Fruit fly (Drosophila melanogaster) whole organism, prepupa: Measurements from ENCODE around the gene Sfp24Bc.

ENCODE experiments used
- Blimp-1 ChIP-seq: fragments of 200-800 bp; sonication (Bioruptor generic); optimal IDR thresholded peaks from 3 replicates; lab custom pipeline; 2017; ENCODE audit warnings: missing biosample characterization, missing genetic modification characterization, mild to moderate bottlenecking, moderate library complexity, missing genetic modification reagents
- CG10669 ChIP-seq: fragments of 200-800 bp; sonication (Bioruptor generic); optimal IDR thresholded peaks from 3 replicates; lab custom pipeline; 2018; ENCODE audit warnings: missing biosample characterization, mild to moderate bottlenecking, missing genetic modification characterization, moderate library complexity
- CG11294 ChIP-seq: fragments of 200-800 bp; sonication (Bioruptor generic); IDR thresholded peaks from 2 replicates; pipeline ENCODE4 v1.3.6; 2022; ENCODE audit warnings: missing biosample characterization, missing genetic modification characterization
- CG11762 ChIP-seq: fragments of 200-800 bp; sonication (Bioruptor generic); optimal IDR thresholded peaks from 3 replicates; lab custom pipeline; 2016; ENCODE audit warnings: missing biosample characterization, missing genetic modification characterization; ENCODE audit not compliant: insufficient read depth
- CG11902 ChIP-seq: fragments of 200-800 bp; sonication (Bioruptor generic); optimal IDR thresholded peaks from 3 replicates; lab custom pipeline; 2016; ENCODE audit warnings: missing biosample characterization, missing genetic modification characterization
- CG15336 ChIP-seq: fragments of 200-800 bp; sonication (Bioruptor generic); IDR thresholded peaks from 2 replicates; pipeline ENCODE4 v1.3.6; 2022; ENCODE audit warnings: missing biosample characterization, missing genetic modification characterization
- CG16779 ChIP-seq: fragments of 200-800 bp; sonication (Bioruptor generic); optimal IDR thresholded peaks from 3 replicates; lab custom pipeline; 2017; ENCODE audit warnings: missing biosample characterization, mild to moderate bottlenecking, missing genetic modification characterization
- CG3032 ChIP-seq: fragments of 200-800 bp; optimal IDR thresholded peaks from 2 replicates; lab custom pipeline; 2019; ENCODE audit warnings: missing biosample characterization, mild to moderate bottlenecking, missing genetic modification characterization, moderate library complexity
- CG31627 ChIP-seq: fragments of 200-800 bp; sonication (Bioruptor generic); optimal IDR thresholded peaks from 3 replicates; lab custom pipeline; 2016; ENCODE audit warnings: missing biosample characterization, missing genetic modification characterization
- CG32006 ChIP-seq: fragments of 200-800 bp; sonication (Bioruptor generic); optimal IDR thresholded peaks from 3 replicates; lab custom pipeline; 2017; ENCODE audit warnings: missing biosample characterization, mild to moderate bottlenecking, missing genetic modification characterization
- CG3919 ChIP-seq: fragments of 200-800 bp; sonication (Bioruptor generic); optimal IDR thresholded peaks from 3 replicates; lab custom pipeline; 2016; ENCODE audit warnings: missing biosample characterization, missing genetic modification characterization
- CG4318 ChIP-seq: fragments of 200-800 bp; sonication (Bioruptor generic); optimal IDR thresholded peaks from 3 replicates; lab custom pipeline; 2017; ENCODE audit warnings: missing biosample characterization, mild to moderate bottlenecking, missing genetic modification characterization
- CG6276 ChIP-seq: fragments of 200-800 bp; sonication (Bioruptor generic); optimal IDR thresholded peaks from 2 replicates; lab custom pipeline; 2017; ENCODE audit warnings: missing biosample characterization, mild to moderate bottlenecking, missing genetic modification characterization
- CG6792 ChIP-seq: fragments of 200-800 bp; sonication (Bioruptor generic); optimal IDR thresholded peaks from 3 replicates; lab custom pipeline; 2016; ENCODE audit warnings: missing biosample characterization, missing genetic modification characterization
- CG6808 ChIP-seq: fragments of 200-800 bp; sonication (Bioruptor generic); optimal IDR thresholded peaks from 3 replicates; lab custom pipeline; 2017; ENCODE audit warnings: missing biosample characterization, missing genetic modification characterization, mild to moderate bottlenecking, moderate library complexity, missing genetic modification reagents
- CG8632 ChIP-seq: fragments of 200-800 bp; sonication (Bioruptor generic); optimal IDR thresholded peaks from 3 replicates; lab custom pipeline; 2016; ENCODE audit warnings: missing biosample characterization, missing genetic modification characterization
- Eip75B ChIP-seq: fragments of 200-800 bp; sonication (Bioruptor generic); optimal IDR thresholded peaks from 3 replicates; lab custom pipeline; 2016; ENCODE audit warnings: missing biosample characterization, missing genetic modification characterization
- Eip78C ChIP-seq: fragments of 200-800 bp; sonication (Bioruptor generic); peaks from one replicate; lab custom pipeline; 2016; ENCODE audit warnings: missing biosample characterization, missing genetic modification characterization
- Ets21C ChIP-seq: fragments of 200-800 bp; sonication (Bioruptor generic); optimal IDR thresholded peaks from 3 replicates; lab custom pipeline; 2016; ENCODE audit warnings: missing biosample characterization, missing genetic modification characterization
- Gug ChIP-seq: fragments of 200-800 bp; sonication (Bioruptor generic); IDR thresholded peaks from 2 replicates; pipeline ENCODE4 v1.3.6; 2022; ENCODE audit warnings: missing biosample characterization, missing genetic modification characterization
- Hr4 ChIP-seq: fragments of 200-800 bp; sonication (Bioruptor generic); optimal IDR thresholded peaks from 3 replicates; lab custom pipeline; 2016; ENCODE audit warnings: missing biosample characterization, missing genetic modification characterization
- Lpt ChIP-seq: fragments of 200-800 bp; sonication (Bioruptor generic); optimal IDR thresholded peaks from 3 replicates; lab custom pipeline; 2016; ENCODE audit warnings: missing biosample characterization, missing genetic modification characterization
- Met ChIP-seq: fragments of 200-800 bp; sonication (Bioruptor generic); optimal IDR thresholded peaks from 3 replicates; lab custom pipeline; 2016; ENCODE audit warnings: missing biosample characterization, missing genetic modification characterization
- OdsH ChIP-seq: fragments of 200-800 bp; sonication (Bioruptor generic); optimal IDR thresholded peaks from 3 replicates; lab custom pipeline; 2016; ENCODE audit warnings: missing biosample characterization, missing genetic modification characterization
- Smox ChIP-seq: fragments of 200-800 bp; sonication (Bioruptor generic); optimal IDR thresholded peaks from 3 replicates; lab custom pipeline; 2016; ENCODE audit warnings: missing biosample characterization, missing genetic modification characterization
- Sox102F ChIP-seq: fragments of 200-800 bp; sonication (Bioruptor generic); optimal IDR thresholded peaks from 2 replicates; lab custom pipeline; 2016; ENCODE audit warnings: missing biosample characterization, mild to moderate bottlenecking, missing genetic modification characterization
- Sox14 ChIP-seq: fragments of 200-800 bp; sonication (Bioruptor generic); optimal IDR thresholded peaks from 3 replicates; lab custom pipeline; 2016; ENCODE audit warnings: missing biosample characterization, missing genetic modification characterization
- Sox15 ChIP-seq: fragments of 200-800 bp; sonication (Bioruptor generic); optimal IDR thresholded peaks from 3 replicates; lab custom pipeline; 2016; ENCODE audit warnings: missing biosample characterization, missing genetic modification characterization
- acj6 ChIP-seq: fragments of 200-800 bp; sonication (Bioruptor generic); optimal IDR thresholded peaks from 3 replicates; lab custom pipeline; 2016; ENCODE audit warnings: missing biosample characterization, missing genetic modification characterization
- cyc ChIP-seq: fragments of 200-800 bp; sonication (Bioruptor generic); optimal IDR thresholded peaks from 3 replicates; lab custom pipeline; 2016; ENCODE audit warnings: missing biosample characterization, missing genetic modification characterization
- dac ChIP-seq: fragments of 200-800 bp; sonication (Bioruptor generic); optimal IDR thresholded peaks from 2 replicates; lab custom pipeline; 2017; ENCODE audit warnings: missing biosample characterization, mild to moderate bottlenecking, missing genetic modification characterization
- dsx ChIP-seq: fragments of 200-800 bp; optimal IDR thresholded peaks from 3 replicates; lab custom pipeline; 2019; ENCODE audit warnings: missing biosample characterization, mild to moderate bottlenecking, missing genetic modification characterization, moderate library complexity; ENCODE audit not compliant: poor library complexity, severe bottlenecking
- eg ChIP-seq: fragments of 200-800 bp; sonication (Bioruptor generic); IDR thresholded peaks from 3 replicates; pipeline ENCODE4 v1.3.6; 2022; ENCODE audit warnings: missing biosample characterization, missing genetic modification characterization
- esn ChIP-seq: fragments of 200-800 bp; sonication (Bioruptor generic); optimal IDR thresholded peaks from 2 replicates; lab custom pipeline; 2016; ENCODE audit warnings: missing biosample characterization, mild to moderate bottlenecking, missing genetic modification characterization, moderate library complexity
- fd59A ChIP-seq: fragments of 200-800 bp; sonication (Bioruptor generic); optimal IDR thresholded peaks from 2 replicates; lab custom pipeline; 2017; ENCODE audit warnings: missing biosample characterization, mild to moderate bottlenecking, missing genetic modification characterization, missing genetic modification reagents
- fd85E ChIP-seq: fragments of 200-800 bp; sonication (Bioruptor generic); optimal IDR thresholded peaks from 3 replicates; lab custom pipeline; 2016; ENCODE audit warnings: missing biosample characterization, missing genetic modification characterization
- fkh ChIP-seq: fragments of 200-800 bp; sonication (Bioruptor generic); optimal IDR thresholded peaks from 3 replicates; lab custom pipeline; 2017; ENCODE audit warnings: missing biosample characterization, mild to moderate bottlenecking, missing genetic modification characterization, moderate library complexity
- net ChIP-seq: fragments of 200-800 bp; sonication (Bioruptor generic); optimal IDR thresholded peaks from 3 replicates; lab custom pipeline; 2016; ENCODE audit warnings: missing biosample characterization, missing genetic modification characterization
- pdm3 ChIP-seq: fragments of 200-800 bp; sonication (Bioruptor generic); optimal IDR thresholded peaks from 3 replicates; lab custom pipeline; 2016; ENCODE audit warnings: missing biosample characterization, missing genetic modification characterization
- spab ChIP-seq: fragments of 200-800 bp; sonication (Bioruptor generic); optimal IDR thresholded peaks from 2 replicates; lab custom pipeline; 2017; ENCODE audit warnings: missing biosample characterization, mild to moderate bottlenecking, missing genetic modification characterization, missing genetic modification reagents
- ss ChIP-seq, 2 experiments: fragments of 200-800 bp; sonication (Bioruptor generic); optimal IDR thresholded peaks; 2 replicates in 1 of 2; 3 replicates in 1 of 2; lab custom pipeline; 2017 to 2018; ENCODE audit warnings: mild to moderate bottlenecking in 2 of 2, missing biosample characterization in 2 of 2, missing genetic modification characterization in 2 of 2, moderate library complexity in 1 of 2
- svp ChIP-seq: fragments of 200-800 bp; sonication (Bioruptor generic); peaks from one replicate; lab custom pipeline; 2016; ENCODE audit warnings: missing biosample characterization, missing genetic modification characterization
- topi ChIP-seq: fragments of 200-800 bp; sonication (Bioruptor generic); optimal IDR thresholded peaks from 3 replicates; lab custom pipeline; 2016; ENCODE audit warnings: missing biosample characterization, missing genetic modification characterization

Sfp24Bc gene

DNA sequence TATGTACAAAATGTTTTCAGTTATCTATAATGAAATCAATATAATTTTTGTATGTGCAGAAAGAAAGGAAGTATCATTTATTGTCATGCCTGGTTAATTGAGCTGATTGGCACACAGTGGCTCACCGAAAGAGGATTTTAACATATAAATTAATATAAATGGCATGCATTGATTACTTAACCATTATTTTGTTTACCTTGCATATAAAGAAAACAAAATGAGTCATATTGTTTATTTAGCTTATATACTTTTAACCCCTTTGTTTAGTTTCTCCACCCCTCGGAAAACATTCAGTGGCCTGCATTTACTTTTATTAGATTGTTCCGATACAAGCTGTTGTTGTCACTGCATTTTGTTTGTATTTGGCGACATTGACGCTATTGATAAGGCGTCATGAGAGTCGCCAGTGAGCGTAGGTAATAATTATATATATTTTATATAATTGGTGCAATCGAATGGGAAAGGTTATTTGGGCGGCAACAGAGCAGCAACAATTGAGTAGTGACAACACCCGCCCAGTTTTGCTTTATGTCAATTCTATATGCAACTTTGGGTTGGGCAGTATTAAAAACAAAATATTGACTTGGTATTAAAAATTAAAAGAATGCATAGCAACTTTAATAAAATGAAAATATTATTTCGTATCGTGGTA, 22.7 kb downstream of the Sfp24Bc start (continued):
- no peak; the same call in 1 of the 2 replicates for TF ChIP-seq CG11294 (GFP tag; lab: Robert Waterston, UW)
- peak; percentile 67 for TF ChIP-seq acj6 (GFP tag; lab: Kevin White, UChicago)
- TF ChIP-seq CG3919 (GFP tag; lab: Kevin White, UChicago), result peak; percentile 38
- TF ChIP-seq esn (GFP tag; lab: Kevin White, UChicago), result peak; percentile 76
- TF ChIP-seq Smox (GFP tag; lab: Kevin White, UChicago), result peak; percentile 39
- peak; percentile 43 for TF ChIP-seq Gug (GFP tag; lab: Robert Waterston, UW)
- TF ChIP-seq eg (GFP tag; lab: Robert Waterston, UW), result peak; percentile 73
- no peak for TF ChIP-seq Blimp-1
- TF ChIP-seq cyc (GFP tag; lab: Kevin White, UChicago), result peak; percentile 14
- peak; percentile 46 for TF ChIP-seq fkh (GFP tag; lab: Kevin White, UChicago)
- peak; percentile 4 for TF ChIP-seq CG4318 (GFP tag; lab: Kevin White, UChicago)
- TF ChIP-seq spab (GFP tag; lab: Kevin White, UChicago), result no peak
- peak; percentile 80 for TF ChIP-seq svp (GFP tag; lab: Kevin White, UChicago)
- peak; percentile 47 for TF ChIP-seq Eip78C (GFP tag; lab: Kevin White, UChicago)
- peak; percentile 35; the same call in 1 of the 2 replicates for TF ChIP-seq CG15336 (GFP tag; lab: Robert Waterston, UW)
- TF ChIP-seq Met, result peak; percentile 44
- TF ChIP-seq CG6808 (GFP tag; lab: Kevin White, UChicago), result no peak
- TF ChIP-seq Ets21C (GFP tag; lab: Kevin White, UChicago), result peak; percentile 30
- TF ChIP-seq topi, result peak; percentile 1
- peak; percentile 65 for TF ChIP-seq Sox14
- no peak for TF ChIP-seq Sox15 (GFP tag; lab: Kevin White, UChicago)
- TF ChIP-seq ss (GFP tag; optimal IDR thresholded peaks at IDR 0.05; lab: Kevin White, UChicago), result peak in 1 of 2 experiments; percentile 17
- TF ChIP-seq pdm3 (GFP tag; lab: Kevin White, UChicago), result peak; percentile 60
- TF ChIP-seq fd85E, result no peak
- peak; percentile 26 for TF ChIP-seq net (GFP tag; lab: Kevin White, UChicago)
- no peak for TF ChIP-seq CG3032
- TF ChIP-seq CG32006, result peak; percentile 59
- peak; percentile 46 for TF ChIP-seq Hr4
- peak; percentile 5 for TF ChIP-seq CG16779 (tag; lab: Kevin White, UChicago)
- no peak for TF ChIP-seq fd59A (GFP tag; lab: Kevin White, UChicago)
- TF ChIP-seq Eip75B (GFP tag; lab: Kevin White, UChicago), result no peak
- no peak for TF ChIP-seq CG10669 (GFP tag; lab: Kevin White, UChicago)
- TF ChIP-seq OdsH (GFP tag; lab: Kevin White, UChicago), result peak; percentile 61
- TF ChIP-seq CG11762 (GFP tag; lab: Kevin White, UChicago), result peak; percentile 36
- TF ChIP-seq CG8632, result peak; percentile 13
- no peak for TF ChIP-seq dac (GFP tag; lab: Kevin White, UChicago)
- TF ChIP-seq CG11902 (GFP tag; lab: Kevin White, UChicago), result no peak
- TF ChIP-seq CG6276 (GFP tag; lab: Kevin White, UChicago), result peak; percentile 53
- peak; percentile 1 for TF ChIP-seq dsx (GFP tag; lab: Kevin White, UChicago)
- TF ChIP-seq Lpt (GFP tag; lab: Kevin White, UChicago), result no peak
- no peak for TF ChIP-seq CG6792 (GFP tag; lab: Kevin White, UChicago)
- peak; percentile 61 for TF ChIP-seq Sox102F (GFP tag; lab: Kevin White, UChicago)
- TF ChIP-seq CG31627, result peak; percentile 33
- TF ChIP-seq, all 60 proteins: peak for 39
